Fruit fly (Drosophila melanogaster) whole organism, wandering third instar larva: Measurements from ENCODE around the gene CG15399.

Experiments
- Abd-B ChIP-seq: fragments of >200 bp; optimal IDR thresholded peaks from 2 replicates; lab custom pipeline; 2017; ENCODE audit warnings: missing biosample characterization, missing genetic modification characterization
- CG32264 ChIP-seq: fragments of 200-800 bp; sonication (Bioruptor generic); optimal IDR thresholded peaks from 2 replicates; lab custom pipeline; 2016; ENCODE audit warnings: missing biosample characterization, missing genetic modification characterization
- CG9705 ChIP-seq: fragments of 200-800 bp; sonication (Bioruptor generic); optimal IDR thresholded peaks from 2 replicates; lab custom pipeline; 2018; ENCODE audit warnings: missing biosample characterization, mild to moderate bottlenecking, missing genetic modification characterization
- CrebA ChIP-seq: fragments of 200-800 bp; sonication (Bioruptor generic); optimal IDR thresholded peaks from 2 replicates; lab custom pipeline; 2016; ENCODE audit warnings: missing biosample characterization, mild to moderate bottlenecking, missing genetic modification characterization, borderline replicate concordance
- Dfd ChIP-seq: fragments of >200 bp; optimal IDR thresholded peaks from 2 replicates; lab custom pipeline; 2017; ENCODE audit warnings: missing biosample characterization, missing genetic modification characterization
- Dif ChIP-seq: fragments of 200-275, 200-300 bp; sonication (Bioruptor generic); optimal IDR thresholded peaks from 2 replicates; lab custom pipeline; 2018; ENCODE audit warnings: missing biosample characterization, missing genetic modification characterization; ENCODE audit not compliant: partially characterized antibody
- GATAd ChIP-seq: sonication (Bioruptor generic); optimal IDR thresholded peaks from 2 replicates; lab custom pipeline; 2016; ENCODE audit warnings: missing biosample characterization, missing genetic modification characterization
- Hnf4 ChIP-seq: fragments of 200-800 bp; sonication (Bioruptor generic); optimal IDR thresholded peaks from 2 replicates; lab custom pipeline; 2016; ENCODE audit warnings: missing biosample characterization, mild to moderate bottlenecking, missing genetic modification characterization
- Hr83 ChIP-seq: fragments of 200-300 bp; sonication (Bioruptor generic); optimal IDR thresholded peaks from 2 replicates; lab custom pipeline; 2016; ENCODE audit warnings: missing biosample characterization, mild to moderate bottlenecking, missing genetic modification characterization, moderate library complexity; ENCODE audit not compliant: poor library complexity, severe bottlenecking
- Jra ChIP-seq: sonication (Bioruptor generic); optimal IDR thresholded peaks from 2 replicates; lab custom pipeline; 2016; ENCODE audit warnings: missing biosample characterization, missing genetic modification characterization
- Mio ChIP-seq: sonication (Bioruptor generic); optimal IDR thresholded peaks from 2 replicates; lab custom pipeline; 2016; ENCODE audit warnings: missing biosample characterization, missing genetic modification characterization
- Myc ChIP-seq: fragments of >200 bp; optimal IDR thresholded peaks from 2 replicates; lab custom pipeline; 2017
- N ChIP-seq: fragments of >200 bp; optimal IDR thresholded peaks from 2 replicates; lab custom pipeline; 2018; ENCODE audit warnings: missing biosample characterization, missing external identifiers, missing genetic modification characterization
- Rel ChIP-seq, 2 experiments: fragments of 200-800 bp; sonication (Bioruptor generic) in 1 of 2; optimal IDR thresholded peaks; 2 replicates in 1 of 2; 3 replicates in 1 of 2; lab custom pipeline; 2016 to 2019; ENCODE audit warnings: mild to moderate bottlenecking in 2 of 2, missing biosample characterization in 2 of 2, missing genetic modification characterization in 2 of 2, moderate library complexity in 1 of 2
- Sp1 ChIP-seq: fragments of 200-800 bp; sonication (Bioruptor generic); optimal IDR thresholded peaks from 3 replicates; lab custom pipeline; 2019; ENCODE audit warnings: missing biosample characterization, mild to moderate bottlenecking, missing genetic modification characterization, moderate library complexity
- Vsx2 ChIP-seq: fragments of 200-300, 225-300 bp; sonication (Bioruptor generic); optimal IDR thresholded peaks from 2 replicates; lab custom pipeline; 2018; ENCODE audit warnings: missing biosample characterization, missing genetic modification characterization; ENCODE audit not compliant: partially characterized antibody
- br ChIP-seq: fragments of 200-800 bp; sonication (Bioruptor generic); optimal IDR thresholded peaks from 2 replicates; lab custom pipeline; 2016; ENCODE audit warnings: missing biosample characterization, missing genetic modification characterization
- brk ChIP-seq: fragments of 200-800 bp; sonication (Bioruptor generic); optimal IDR thresholded peaks from 2 replicates; lab custom pipeline; 2016; ENCODE audit warnings: missing biosample characterization, mild to moderate bottlenecking, missing genetic modification characterization
- dl ChIP-seq, 2 experiments: fragments of 175-275, 200-275 bp in 1 of 2; fragments of 200-275 bp in 1 of 2; sonication (Bioruptor generic); optimal IDR thresholded peaks; lab custom pipeline; 2018; ENCODE audit warnings: mild to moderate bottlenecking in 2 of 2, missing biosample characterization in 2 of 2, missing genetic modification characterization in 2 of 2, moderate library complexity in 2 of 2; ENCODE audit not compliant: partially characterized antibody in 2 of 2, insufficient read depth in 1 of 2
- dmrt93B ChIP-seq: fragments of 200-800 bp; sonication (Bioruptor generic); optimal IDR thresholded peaks from 2 replicates; lab custom pipeline; 2018; ENCODE audit warnings: missing biosample characterization, mild to moderate bottlenecking, missing genetic modification characterization
- dsf ChIP-seq: sonication (Bioruptor generic); optimal IDR thresholded peaks from 2 replicates; lab custom pipeline; 2016; ENCODE audit warnings: missing biosample characterization, missing genetic modification characterization, borderline replicate concordance
- ey ChIP-seq: fragments of 200-800 bp; sonication (Bioruptor generic); optimal IDR thresholded peaks from 2 replicates; lab custom pipeline; 2016; ENCODE audit warnings: missing biosample characterization, missing genetic modification characterization
- foxo ChIP-seq, 2 experiments: fragments of 200-800 bp; sonication (Bioruptor generic); optimal IDR thresholded peaks; 2 replicates in 1 of 2; 3 replicates in 1 of 2; lab custom pipeline; 2016 to 2017; ENCODE audit warnings: missing biosample characterization in 2 of 2, missing genetic modification characterization in 2 of 2
- fru ChIP-seq: fragments of 200-800 bp; sonication (Bioruptor generic); optimal IDR thresholded peaks from 3 replicates; lab custom pipeline; 2016; ENCODE audit warnings: missing biosample characterization, mild to moderate bottlenecking, missing genetic modification characterization
- h ChIP-seq: fragments of 200-800 bp; sonication (Bioruptor generic); optimal IDR thresholded peaks from 3 replicates; lab custom pipeline; 2016; ENCODE audit warnings: missing biosample characterization, mild to moderate bottlenecking, missing genetic modification characterization
- jim ChIP-seq: fragments of 175-275, 200-325 bp; sonication (Bioruptor generic); optimal IDR thresholded peaks from 2 replicates; lab custom pipeline; 2016; ENCODE audit warnings: missing biosample characterization, mild to moderate bottlenecking, missing genetic modification characterization
- lola ChIP-seq: fragments of >200 bp; optimal IDR thresholded peaks from 2 replicates; lab custom pipeline; 2017; ENCODE audit warnings: missing biosample characterization, missing genetic modification characterization
- psq ChIP-seq: fragments of 200-800 bp; sonication (Bioruptor generic); optimal IDR thresholded peaks from 3 replicates; lab custom pipeline; 2017; ENCODE audit warnings: missing biosample characterization, mild to moderate bottlenecking, missing genetic modification characterization, moderate library complexity
- sage ChIP-seq: fragments of 200-800 bp; sonication (Bioruptor generic); optimal IDR thresholded peaks from 2 replicates; lab custom pipeline; 2016; ENCODE audit warnings: missing biosample characterization, mild to moderate bottlenecking, missing genetic modification characterization
- tai ChIP-seq: sonication (Bioruptor generic); optimal IDR thresholded peaks from 2 replicates; lab custom pipeline; 2016; ENCODE audit warnings: missing biosample characterization, missing genetic modification characterization
- usp ChIP-seq: fragments of >200 bp; optimal IDR thresholded peaks from 2 replicates; lab custom pipeline; 2017; ENCODE audit warnings: missing biosample characterization, missing genetic modification characterization
- woc ChIP-seq: sonication (Bioruptor generic); optimal IDR thresholded peaks from 2 replicates; lab custom pipeline; 2016; ENCODE audit warnings: missing biosample characterization, mild to moderate bottlenecking, missing genetic modification characterization

CG15399 gene

DNA sequence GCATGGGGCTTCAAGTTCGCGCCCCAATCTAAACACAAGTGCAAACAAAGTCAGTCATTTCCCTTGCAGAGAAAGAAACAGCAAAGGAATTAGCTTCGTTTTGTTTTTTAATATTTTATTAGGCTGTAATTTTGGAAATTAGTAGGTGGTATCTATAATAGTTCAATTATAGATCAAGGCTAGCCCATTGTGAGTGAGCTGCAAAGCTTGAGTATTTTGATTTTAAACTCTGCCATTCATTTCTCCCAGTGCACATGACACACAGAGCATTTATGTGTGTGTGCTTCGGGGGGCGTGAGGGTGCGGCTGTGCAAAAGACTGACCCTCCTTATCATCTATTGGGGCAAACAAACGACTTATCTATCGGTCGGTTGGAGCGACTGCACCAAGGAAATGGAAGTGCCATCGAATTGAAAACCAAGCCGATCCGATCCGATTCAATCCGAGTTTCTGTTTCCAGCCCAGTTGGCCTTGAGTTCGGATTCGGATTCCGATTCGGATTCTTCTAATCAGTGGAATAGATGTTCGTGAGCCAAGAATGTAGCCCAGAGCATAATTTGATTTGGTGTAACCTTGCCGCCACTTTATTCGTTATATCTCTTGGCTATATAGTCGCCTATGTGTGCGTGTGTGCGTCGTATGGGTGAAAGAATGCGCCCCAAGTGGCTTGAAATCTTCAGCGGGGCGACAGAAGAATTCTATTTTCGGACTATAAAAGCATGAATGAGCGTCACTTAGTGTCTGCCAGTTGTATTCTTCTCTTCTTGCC, 40.0 kb downstream of the CG15399 start (continued):
- TF ChIP-seq GATAd (GFP tag; lab: Kevin White, UChicago) (no peak), lola (GFP tag; lab: Kevin White, UChicago) (no peak)

DNA sequence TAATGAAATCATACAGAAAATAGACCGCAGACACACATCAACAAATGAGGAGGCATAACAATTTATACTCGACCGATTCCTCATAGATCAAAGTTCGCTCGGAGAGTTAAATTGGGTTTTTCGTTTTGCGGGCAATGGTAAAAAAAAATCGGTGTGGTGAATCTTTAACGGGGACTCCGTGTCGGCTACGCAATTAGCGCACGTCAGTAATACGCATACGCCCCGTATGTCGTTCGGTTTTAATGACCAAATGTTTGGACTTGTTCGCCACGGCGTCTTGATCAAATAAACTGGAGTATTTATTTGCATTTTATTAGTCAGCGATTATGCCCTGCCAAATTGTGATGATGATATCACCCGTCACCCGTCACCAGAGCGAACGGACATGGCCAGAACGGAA, 40.8 kb downstream of the CG15399 start:
- TF ChIP-seq Abd-B (no peak), usp (GFP tag; lab: Kevin White, UChicago) (no peak), jim (GFP tag; lab: Kevin White, UChicago) (no peak), dsf (GFP tag; lab: Kevin White, UChicago) (no peak), Myc (lab: Kevin White, UChicago) (no peak), Mio (GFP tag; lab: Kevin White, UChicago) (no peak), sage (GFP tag; lab: Kevin White, UChicago) (no peak)

DNA sequence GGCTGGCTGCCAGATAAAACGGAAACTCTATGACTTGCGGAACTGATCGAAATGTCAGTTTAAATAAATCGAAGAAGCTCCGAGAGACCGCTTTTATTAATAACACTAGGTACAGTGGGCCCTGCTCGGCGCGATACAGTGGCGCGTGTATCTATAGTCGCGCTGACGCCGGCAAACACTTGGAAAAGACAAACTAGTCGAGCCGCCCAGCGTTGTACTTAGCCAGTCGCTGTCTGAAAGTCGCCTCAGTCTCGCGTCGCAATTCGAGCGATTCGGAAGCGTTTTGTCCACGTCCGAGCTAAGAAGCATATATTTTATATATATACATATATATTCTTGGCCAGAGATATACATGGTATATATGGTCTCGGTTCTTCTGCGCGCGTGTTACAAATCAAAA, 41.7 kb downstream of the CG15399 start:
- no peak for TF ChIP-seq Mio (GFP tag; lab: Kevin White, UChicago)
- no peak for TF ChIP-seq GATAd (GFP tag; lab: Kevin White, UChicago)
- TF ChIP-seq psq (GFP tag; lab: Kevin White, UChicago), result no peak
- TF ChIP-seq foxo (GFP tag; optimal IDR thresholded peaks at IDR 0.05; lab: Kevin White, UChicago), result no peak
- no peak for TF ChIP-seq Rel (GFP tag; optimal IDR thresholded peaks at IDR 0.05; lab: Kevin White, UChicago)
- no peak for TF ChIP-seq Rel (tag; optimal IDR thresholded peaks at IDR 0.05; lab: Kevin White, UChicago)
- TF ChIP-seq Vsx2 (GFP tag; lab: Kevin White, UChicago), result no peak
- no peak for TF ChIP-seq Abd-B
- no peak for TF ChIP-seq ey (GFP tag; lab: Kevin White, UChicago)

DNA sequence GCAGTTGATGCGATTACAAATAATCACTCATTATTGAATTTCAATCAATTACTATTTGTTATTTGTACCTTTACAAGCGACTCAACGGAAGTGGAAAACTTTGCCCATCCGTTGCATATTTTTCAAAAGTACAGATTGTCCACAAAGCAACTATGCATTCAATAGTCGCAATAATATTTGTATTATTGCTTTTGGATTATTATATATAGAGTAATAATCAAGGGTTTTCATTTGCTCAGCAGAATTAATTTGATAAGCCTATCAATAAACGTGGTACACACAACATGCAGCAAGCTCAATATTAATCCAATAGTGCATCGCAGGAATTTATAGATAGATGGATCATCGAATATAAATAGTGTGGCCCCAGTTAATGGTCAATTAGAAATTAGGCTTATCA, 43.0 kb downstream of the CG15399 start:
- TF ChIP-seq woc, result no peak
- TF ChIP-seq fru, result no peak
- TF ChIP-seq Hr83 (GFP tag; lab: Kevin White, UChicago), result no peak
- TF ChIP-seq Hnf4 (GFP tag; lab: Kevin White, UChicago), result no peak
- no peak for TF ChIP-seq CrebA
- TF ChIP-seq jim (GFP tag; lab: Kevin White, UChicago), result no peak
- TF ChIP-seq Mio (GFP tag; lab: Kevin White, UChicago), result no peak
- no peak for TF ChIP-seq Vsx2 (GFP tag; lab: Kevin White, UChicago)
- no peak for TF ChIP-seq foxo (GFP tag; optimal IDR thresholded peaks at IDR 0.05; lab: Kevin White, UChicago)
- TF ChIP-seq psq (GFP tag; lab: Kevin White, UChicago), result no peak
- TF ChIP-seq Jra, result no peak
- TF ChIP-seq dl (GFP tag; optimal IDR thresholded peaks at IDR 0.05; lab: Kevin White, UChicago; ENCODE audit: insufficient read depth in 1 of 2, partially characterized antibody in 2 of 2), result no peak
- TF ChIP-seq CG32264, result no peak
- no peak for TF ChIP-seq Abd-B
- no peak for TF ChIP-seq brk
- no peak for TF ChIP-seq N (GFP tag; lab: Kevin White, UChicago)
- TF ChIP-seq br (GFP tag; lab: Kevin White, UChicago), result no peak
- TF ChIP-seq Sp1 (GFP tag; lab: Kevin White, UChicago), result no peak
- no peak for TF ChIP-seq tai
- TF ChIP-seq Dfd (GFP tag; lab: Kevin White, UChicago), result no peak
- TF ChIP-seq, all 38 proteins: peak for 0

DNA sequence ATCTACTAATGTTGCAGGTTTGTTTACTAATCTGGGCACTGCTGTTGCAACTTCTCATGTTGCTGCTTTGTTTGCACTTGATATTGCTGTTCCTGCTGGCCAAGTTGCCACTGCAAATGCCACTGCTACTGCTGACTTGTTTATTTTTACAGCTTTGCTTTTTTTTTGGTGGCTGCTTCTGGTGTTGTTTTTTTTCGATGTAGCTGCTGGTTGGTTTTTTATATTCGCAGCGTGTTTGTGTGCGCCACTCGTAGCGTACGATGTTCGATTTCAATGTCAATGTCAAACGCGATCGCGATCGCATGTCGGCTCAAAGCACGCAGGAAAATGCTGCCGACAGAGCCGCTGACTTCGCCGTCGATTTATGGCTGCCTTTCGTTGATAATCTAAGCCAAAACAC, 43.8 kb downstream of the CG15399 start:
- no peak for TF ChIP-seq Vsx2 (GFP tag; lab: Kevin White, UChicago)
- TF ChIP-seq Dif (GFP tag; lab: Kevin White, UChicago), result no peak

DNA sequence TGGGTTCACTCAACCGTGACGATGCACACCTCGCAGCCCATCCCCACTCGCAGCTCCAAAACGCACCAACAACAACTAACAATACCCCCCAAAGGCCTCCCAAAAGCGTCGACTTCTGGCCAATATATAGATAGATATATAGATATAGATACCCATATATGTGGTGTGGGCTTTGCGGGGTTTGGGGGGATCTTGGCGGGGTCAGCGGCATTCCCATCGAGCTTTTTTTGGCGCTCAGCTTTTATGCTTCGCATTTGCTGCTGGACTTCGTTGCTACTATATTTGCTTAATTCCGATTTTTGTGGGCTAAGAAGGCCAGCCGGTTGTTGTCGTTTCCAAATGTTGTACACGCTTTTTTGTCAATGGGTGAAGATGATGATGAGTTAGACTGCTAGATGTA, 44.2 kb downstream of the CG15399 start:
- TF ChIP-seq Dif (GFP tag; lab: Kevin White, UChicago), result no peak
- no peak for TF ChIP-seq ey (GFP tag; lab: Kevin White, UChicago)
- TF ChIP-seq h (GFP tag; lab: Kevin White, UChicago), result no peak
- no peak for TF ChIP-seq Myc (lab: Kevin White, UChicago)
- TF ChIP-seq br (GFP tag; lab: Kevin White, UChicago), result no peak
- no peak for TF ChIP-seq psq (GFP tag; lab: Kevin White, UChicago)
- TF ChIP-seq brk, result no peak
- no peak for TF ChIP-seq foxo (GFP tag; optimal IDR thresholded peaks at IDR 0.05; lab: Kevin White, UChicago)
- no peak for TF ChIP-seq CG9705
- no peak for TF ChIP-seq N (GFP tag; lab: Kevin White, UChicago)
- no peak for TF ChIP-seq CrebA
- TF ChIP-seq dmrt93B (GFP tag; lab: Kevin White, UChicago), result no peak
